Fruit fly (Drosophila melanogaster) whole organism, prepupa: ENCODE measurements around the gene CG18788.

Source experiments
- CG15336 ChIP-seq: fragments of 200-800 bp; sonication (Bioruptor generic); IDR thresholded peaks from 2 replicates; pipeline ENCODE4 v1.3.6; 2022; ENCODE audit warnings: missing biosample characterization, missing genetic modification characterization
- CG6792 ChIP-seq: fragments of 200-800 bp; sonication (Bioruptor generic); optimal IDR thresholded peaks from 3 replicates; lab custom pipeline; 2016; ENCODE audit warnings: missing biosample characterization, missing genetic modification characterization
- Eip75B ChIP-seq: fragments of 200-800 bp; sonication (Bioruptor generic); optimal IDR thresholded peaks from 3 replicates; lab custom pipeline; 2016; ENCODE audit warnings: missing biosample characterization, missing genetic modification characterization

DNA sequence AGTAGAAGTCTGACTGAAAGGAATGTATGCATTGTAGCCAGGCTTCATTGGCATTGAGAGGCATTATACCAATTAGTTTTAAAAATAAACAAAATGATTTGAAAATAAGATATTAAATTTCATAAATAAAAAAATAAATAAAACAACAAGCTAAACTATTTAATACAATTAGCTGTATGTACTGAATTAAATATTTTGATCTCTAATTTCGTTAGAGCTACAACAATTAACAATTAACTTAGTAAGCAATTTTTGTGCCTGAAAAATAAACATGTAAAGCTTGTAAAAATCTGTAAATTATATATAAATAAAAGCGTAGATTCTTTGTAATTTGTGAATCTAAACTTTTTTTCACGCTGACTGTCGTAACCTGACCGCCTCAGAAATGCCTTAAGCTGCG, 26.1 kb upstream of the CG18788 start, which contains the start of gene Rh5:
- TF ChIP-seq Eip75B (GFP tag; lab: Kevin White, UChicago) (no peak), CG6792 (GFP tag; lab: Kevin White, UChicago) (no peak), CG15336 (GFP tag; lab: Robert Waterston, UW) (no peak)
